Worm (Caenorhabditis elegans) whole organism, L1 larva: ENCODE results near the gene F58B3.4.

Experiments used
- C16A3.4 ChIP-seq: fragments of 150-350 bp; optimal IDR thresholded peaks from 2 replicates; lab custom pipeline; 2014; ENCODE audit warnings: missing biosample characterization, missing genetic modification characterization
- C34B4.2 ChIP-seq: sonication (generic microtip); optimal IDR thresholded peaks from 2 replicates; lab custom pipeline; 2017; ENCODE audit warnings: mild to moderate bottlenecking, missing genetic modification characterization, missing compliant biosample characterization
- aha-1 ChIP-seq: fragments of 150-350 bp; optimal IDR thresholded peaks from 2 replicates; lab custom pipeline; 2014; ENCODE audit warnings: missing biosample characterization, missing genetic modification characterization
- aly-2 ChIP-seq: fragments of 150-350 bp; optimal IDR thresholded peaks from 2 replicates; lab custom pipeline; 2014; ENCODE audit warnings: missing biosample characterization, missing genetic modification characterization
- ama-1 ChIP-seq: fragments of 150-350 bp; optimal IDR thresholded peaks from 2 replicates; lab custom pipeline; 2014
- ceh-63 ChIP-seq: fragments of 200-800 bp; sonication (Bioruptor generic); optimal IDR thresholded peaks from 2 replicates; lab custom pipeline; 2018; ENCODE audit warnings: mild to moderate bottlenecking, missing genetic modification characterization, missing compliant biosample characterization
- ceh-82 ChIP-seq, 3 experiments: fragments of 150-350 bp in 1 of 3; sonication (generic microtip) in 2 of 3; optimal IDR thresholded peaks; 2 replicates each; lab custom pipeline; 2014 to 2017; ENCODE audit warnings: missing biosample characterization in 3 of 3, missing genetic modification characterization in 3 of 3
- ceh-88 ChIP-seq: fragments of 200-800 bp; sonication (Bioruptor generic); IDR thresholded peaks from 2 replicates; pipeline ENCODE4 v1.3.6; 2022; ENCODE audit warnings: missing genetic modification characterization, missing compliant biosample characterization
- ceh-90 ChIP-seq: sonication (generic microtip); optimal IDR thresholded peaks from 2 replicates; lab custom pipeline; 2016; ENCODE audit warnings: missing genetic modification characterization, missing compliant biosample characterization
- dsc-1 ChIP-seq: sonication (generic microtip); optimal IDR thresholded peaks from 2 replicates; lab custom pipeline; 2016; ENCODE audit warnings: mild to moderate bottlenecking, missing genetic modification characterization, missing compliant biosample characterization
- efl-1 ChIP-seq, 4 experiments: fragments of 150-350 bp; optimal IDR thresholded peaks in 3 of 4; peaks in 1 of 4; 1 replicate in 1 of 4; 2 replicates in 3 of 4; lab custom pipeline; 2014; ENCODE audit warnings: missing biosample characterization in 2 of 4, missing genetic modification characterization in 2 of 4, missing genetic modification reagents in 2 of 4
- efl-3 ChIP-seq: fragments of 200-800 bp; sonication (Bioruptor generic); optimal IDR thresholded peaks from 2 replicates; lab custom pipeline; 2018; ENCODE audit warnings: mild to moderate bottlenecking, missing genetic modification characterization, missing compliant biosample characterization
- egl-27 ChIP-seq, 2 experiments: fragments of 150-350 bp in 1 of 2; sonication (generic microtip); optimal IDR thresholded peaks; 3 replicates each; lab custom pipeline; 2017 to 2018; ENCODE audit warnings: missing biosample characterization in 2 of 2, missing genetic modification characterization in 2 of 2, missing genetic modification reagents in 2 of 2
- elt-3 ChIP-seq, 6 experiments: fragments of 150-350 bp in 1 of 6; sonication (generic microtip); optimal IDR thresholded peaks; 2 replicates each; lab custom pipeline; 2017 to 2018; ENCODE audit warnings: missing biosample characterization in 6 of 6, missing genetic modification characterization in 6 of 6, inconsistent platforms in 1 of 6
- ets-5 ChIP-seq: fragments of 200-800 bp; sonication (Bioruptor generic); IDR thresholded peaks from 2 replicates; pipeline ENCODE4 v1.3.6; 2022; ENCODE audit warnings: missing genetic modification characterization, missing compliant biosample characterization
- fos-1 ChIP-seq: fragments of 150-350 bp; optimal IDR thresholded peaks from 2 replicates; lab custom pipeline; 2014; ENCODE audit warnings: missing biosample characterization, missing genetic modification characterization
- grh-1 ChIP-seq: fragments of 200-800 bp; sonication (Bioruptor generic); IDR thresholded peaks from 2 replicates; pipeline ENCODE4 v1.3.6; 2022; ENCODE audit warnings: missing genetic modification reagents, missing genetic modification characterization, missing compliant biosample characterization
- hlh-17 ChIP-seq: fragments of 200-800 bp; sonication (Bioruptor generic); optimal IDR thresholded peaks from 2 replicates; lab custom pipeline; 2018; ENCODE audit warnings: missing genetic modification characterization, mild to moderate bottlenecking, missing compliant biosample characterization, moderate library complexity, borderline replicate concordance
- hlh-4 ChIP-seq: sonication (generic microtip); optimal IDR thresholded peaks from 2 replicates; lab custom pipeline; 2016; ENCODE audit warnings: mild to moderate bottlenecking, missing genetic modification characterization, missing compliant biosample characterization
- hpl-2 ChIP-seq: fragments of 150-350 bp; optimal IDR thresholded peaks from 2 replicates; lab custom pipeline; 2014; ENCODE audit warnings: missing biosample characterization, missing genetic modification reagents, missing genetic modification characterization
- isw-1 ChIP-seq: fragments of 200-800 bp; sonication (Bioruptor generic); IDR thresholded peaks from 2 replicates; pipeline ENCODE4 v1.3.6; 2022; ENCODE audit warnings: missing genetic modification characterization, missing compliant biosample characterization
- jun-1 ChIP-seq: fragments of 150-350 bp; optimal IDR thresholded peaks from 2 replicates; lab custom pipeline; 2014; ENCODE audit warnings: missing biosample characterization, missing genetic modification reagents, missing genetic modification characterization
- lin-13 ChIP-seq: fragments of 150-350 bp; optimal IDR thresholded peaks from 2 replicates; lab custom pipeline; 2014; ENCODE audit warnings: missing biosample characterization, missing genetic modification reagents, missing genetic modification characterization
- lin-14 ChIP-seq: fragments of 200-800 bp; sonication (Bioruptor generic); optimal IDR thresholded peaks from 2 replicates; lab custom pipeline; 2018; ENCODE audit warnings: mild to moderate bottlenecking, missing genetic modification characterization, moderate library complexity, missing compliant biosample characterization
- lin-39 ChIP-seq: fragments of 150-350 bp; optimal IDR thresholded peaks from 2 replicates; lab custom pipeline; 2014; ENCODE audit warnings: missing biosample characterization, missing genetic modification reagents, missing genetic modification characterization
- lir-3 ChIP-seq: sonication (generic microtip); optimal IDR thresholded peaks from 2 replicates; lab custom pipeline; 2016; ENCODE audit warnings: mild to moderate bottlenecking, missing genetic modification characterization, moderate library complexity, missing compliant biosample characterization; ENCODE audit not compliant: poor library complexity
- lsy-2 ChIP-seq, 2 experiments: fragments of 150-350 bp; optimal IDR thresholded peaks; 2 replicates each; lab custom pipeline; 2014; ENCODE audit warnings: missing biosample characterization in 2 of 2, missing genetic modification characterization in 2 of 2
- mdl-1 ChIP-seq, 2 experiments: fragments of 150-350 bp; optimal IDR thresholded peaks; 2 replicates each; lab custom pipeline; 2014 to 2017; ENCODE audit warnings: missing biosample characterization in 2 of 2, missing genetic modification characterization in 2 of 2, inconsistent platforms in 1 of 2
- mep-1 ChIP-seq: fragments of 150-350 bp; optimal IDR thresholded peaks from 2 replicates; lab custom pipeline; 2014; ENCODE audit warnings: missing biosample characterization, missing genetic modification characterization
- nhr-11 ChIP-seq: fragments of 150-350 bp; optimal IDR thresholded peaks from 2 replicates; lab custom pipeline; 2014; ENCODE audit warnings: missing biosample characterization, missing genetic modification characterization
- nhr-12 ChIP-seq: sonication (generic microtip); optimal IDR thresholded peaks from 2 replicates; lab custom pipeline; 2017; ENCODE audit warnings: missing biosample characterization, missing genetic modification characterization
- nhr-19 ChIP-seq: fragments of 200-800 bp; sonication (Bioruptor generic); conservative IDR thresholded peaks from 2 replicates; pipeline ENCODE4 v1.3.6; 2022; ENCODE audit warnings: missing genetic modification characterization, missing compliant biosample characterization
- nhr-20 ChIP-seq: sonication (generic microtip); optimal IDR thresholded peaks from 2 replicates; lab custom pipeline; 2016; ENCODE audit warnings: mild to moderate bottlenecking, missing genetic modification characterization, missing compliant biosample characterization
- nhr-28 ChIP-seq: fragments of 150-350 bp; optimal IDR thresholded peaks from 2 replicates; lab custom pipeline; 2014; ENCODE audit warnings: missing biosample characterization, missing genetic modification characterization
- nhr-85 ChIP-seq: sonication (generic microtip); peaks from one replicate; lab custom pipeline; 2016; ENCODE audit warnings: missing genetic modification characterization, inconsistent platforms, missing compliant biosample characterization
- nhr-90 ChIP-seq: sonication (generic microtip); optimal IDR thresholded peaks from 2 replicates; lab custom pipeline; 2016; ENCODE audit warnings: mild to moderate bottlenecking, missing genetic modification characterization, missing compliant biosample characterization; ENCODE audit not compliant: poor library complexity
- skn-1 ChIP-seq: fragments of 150-350 bp; optimal IDR thresholded peaks from 2 replicates; lab custom pipeline; 2014; ENCODE audit warnings: missing biosample characterization, missing genetic modification characterization
- snpc-4 ChIP-seq: fragments of 150-350 bp; optimal IDR thresholded peaks from 2 replicates; lab custom pipeline; 2014; ENCODE audit warnings: missing biosample characterization, missing genetic modification characterization
- snu-23 ChIP-seq: sonication (generic microtip); optimal IDR thresholded peaks from 2 replicates; lab custom pipeline; 2016; ENCODE audit warnings: missing genetic modification characterization, missing compliant biosample characterization
- sox-4 ChIP-seq: sonication (generic microtip); optimal IDR thresholded peaks from 2 replicates; lab custom pipeline; 2016; ENCODE audit warnings: missing genetic modification characterization, missing compliant biosample characterization
- sup-37 ChIP-seq: fragments of 200-800 bp; sonication (Bioruptor generic); optimal IDR thresholded peaks from 2 replicates; lab custom pipeline; 2018; ENCODE audit warnings: mild to moderate bottlenecking, missing genetic modification characterization, missing compliant biosample characterization
- tlp-1 ChIP-seq: fragments of 150-350 bp; optimal IDR thresholded peaks from 2 replicates; lab custom pipeline; 2014; ENCODE audit warnings: missing biosample characterization, missing genetic modification characterization
- unc-130 ChIP-seq: fragments of 150-350 bp; optimal IDR thresholded peaks from 2 replicates; lab custom pipeline; 2017; ENCODE audit warnings: missing biosample characterization, missing genetic modification characterization, inconsistent platforms
- unc-30 ChIP-seq: sonication (generic microtip); optimal IDR thresholded peaks from 2 replicates; lab custom pipeline; 2017; ENCODE audit warnings: missing biosample characterization, missing genetic modification characterization
- unc-86 ChIP-seq: sonication (generic microtip); optimal IDR thresholded peaks from 2 replicates; lab custom pipeline; 2016; ENCODE audit warnings: missing genetic modification characterization, missing compliant biosample characterization
- unc-98 ChIP-seq: fragments of 200-800 bp; sonication (Bioruptor generic); IDR thresholded peaks from 2 replicates; pipeline ENCODE4 v1.3.6; 2022; ENCODE audit warnings: missing genetic modification characterization, missing compliant biosample characterization
- vab-15 ChIP-seq: sonication (generic microtip); optimal IDR thresholded peaks from 2 replicates; lab custom pipeline; 2017; ENCODE audit warnings: missing genotype, mild to moderate bottlenecking, missing genetic modification characterization, missing compliant biosample characterization
- xbp-1 ChIP-seq: sonication (generic microtip); optimal IDR thresholded peaks from 2 replicates; lab custom pipeline; 2016; ENCODE audit warnings: missing genetic modification characterization, missing compliant biosample characterization
- zag-1 ChIP-seq: fragments of 150-350 bp; optimal IDR thresholded peaks from 2 replicates; lab custom pipeline; 2014; ENCODE audit warnings: missing biosample characterization, missing genetic modification characterization
- zip-4 ChIP-seq: fragments of 200-800 bp; sonication (Bioruptor generic); optimal IDR thresholded peaks from 2 replicates; lab custom pipeline; 2018; ENCODE audit warnings: mild to moderate bottlenecking, missing genetic modification characterization, moderate library complexity, missing compliant biosample characterization
- ztf-11 ChIP-seq, 2 experiments: sonication (generic microtip); optimal IDR thresholded peaks; 2 replicates each; lab custom pipeline; 2016 to 2017; ENCODE audit warnings: missing genetic modification characterization in 2 of 2, missing biosample characterization in 1 of 2, missing compliant biosample characterization in 1 of 2
- ztf-4 ChIP-seq: fragments of 150-350 bp; optimal IDR thresholded peaks from 2 replicates; lab custom pipeline; 2014; ENCODE audit warnings: missing biosample characterization, missing genetic modification characterization

The F58B3.4 gene

DNA sequence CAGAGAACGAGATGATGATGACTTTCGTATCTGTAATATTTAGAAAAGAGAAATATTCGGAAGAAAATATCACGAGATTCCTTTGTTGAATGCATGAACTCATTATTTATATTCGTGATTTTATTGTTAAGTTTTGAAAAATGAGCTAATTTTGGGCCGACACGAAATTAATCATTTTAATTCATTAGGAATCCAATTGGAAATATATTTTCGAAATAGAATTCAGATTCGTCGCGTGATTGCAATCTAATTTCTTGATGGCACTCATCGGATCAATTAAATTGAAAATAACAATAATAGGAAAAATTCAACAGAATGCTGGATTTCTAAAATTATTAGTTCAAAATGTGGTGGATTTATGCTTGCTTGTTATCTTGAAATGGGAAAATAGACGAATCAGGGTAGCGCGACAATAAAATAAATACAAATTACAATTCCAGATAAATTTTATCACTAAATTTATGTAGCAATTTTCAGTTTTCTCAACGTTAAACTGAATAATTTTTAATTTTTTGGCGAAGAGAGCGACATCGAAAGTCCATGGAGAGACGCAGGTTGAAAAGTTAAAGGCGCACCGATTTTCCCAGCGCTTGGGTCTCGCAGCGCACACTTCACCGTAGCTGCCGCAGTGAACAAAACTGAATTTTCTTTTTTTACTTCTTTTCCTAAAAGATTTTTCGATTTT is 29.8 kb downstream of the F58B3.4 start (continued):
- TF ChIP-seq unc-86: peak; percentile 66
- no peak for TF ChIP-seq lir-3
- TF ChIP-seq elt-3 (tag; optimal IDR thresholded peaks at IDR 0.05; lab: Kevin White, UChicago): peak in 1 of 6 experiments; percentile 52
- TF ChIP-seq ceh-82 (tag; optimal IDR thresholded peaks at IDR 0.05; lab: Kevin White, UChicago): peak; percentile 24 to 86 (median 63)
- TF ChIP-seq hpl-2 (GFP tag; lab: Kevin White, UChicago): peak; percentile 28
- peak; percentile 72 for TF ChIP-seq nhr-19
- peak; percentile 76 to 84 for TF ChIP-seq efl-1 (optimal IDR thresholded peaks at IDR 0.05; lab: Kevin White, UChicago)
- TF ChIP-seq efl-1 (GFP tag; optimal IDR thresholded peaks at IDR 0.05 in 1 of 2; lab: Kevin White, UChicago): peak; percentile 71 to 97
- no peak for TF ChIP-seq ceh-63
- no peak for TF ChIP-seq ztf-4 (tag; lab: Kevin White, UChicago)
- peak; percentile 62 for TF ChIP-seq isw-1
- peak; percentile 27 for TF ChIP-seq ama-1 (lab: Kevin White, UChicago)
- TF ChIP-seq xbp-1 (tag; lab: Kevin White, UChicago): peak; percentile 67
- no peak for TF ChIP-seq zip-4 (GFP tag; lab: Kevin White, UChicago)
- no peak for TF ChIP-seq unc-98 (GFP tag; lab: Robert Waterston, UW)
- peak; percentile 72 for TF ChIP-seq lin-14 (GFP tag; lab: Kevin White, UChicago)
- TF ChIP-seq ceh-90 (tag; lab: Kevin White, UChicago): no peak
- peak; percentile 77 for TF ChIP-seq skn-1 (tag; lab: Kevin White, UChicago)
- TF ChIP-seq lin-39 (tag; lab: Kevin White, UChicago): peak; percentile 34
- TF ChIP-seq zag-1 (tag; lab: Kevin White, UChicago): peak; percentile 25
- TF ChIP-seq nhr-20 (tag; lab: Kevin White, UChicago): peak; percentile 73
- TF ChIP-seq egl-27 (tag; optimal IDR thresholded peaks at IDR 0.05; lab: Kevin White, UChicago): no peak
- TF ChIP-seq unc-130 (tag; lab: Kevin White, UChicago): peak; percentile 56
- TF ChIP-seq hlh-17: no peak
- TF ChIP-seq ceh-88 (GFP tag; lab: Robert Waterston, UW): no peak
- TF ChIP-seq C34B4.2 (tag; lab: Kevin White, UChicago): no peak
- TF ChIP-seq snpc-4: peak; percentile 52
- peak; percentile 79 to 97 for TF ChIP-seq lsy-2 (tag; optimal IDR thresholded peaks at IDR 0.05; lab: Kevin White, UChicago)
- peak; percentile 63 for TF ChIP-seq mep-1 (tag; lab: Kevin White, UChicago)
- no peak for TF ChIP-seq nhr-28 (tag; lab: Kevin White, UChicago)
- TF ChIP-seq vab-15 (tag; lab: Kevin White, UChicago): no peak
- TF ChIP-seq nhr-11 (tag; lab: Kevin White, UChicago): no peak
- TF ChIP-seq jun-1 (tag; lab: Kevin White, UChicago): peak; percentile 50
- TF ChIP-seq sup-37 (GFP tag; lab: Kevin White, UChicago): no peak
- no peak for TF ChIP-seq aha-1 (tag; lab: Kevin White, UChicago)
- TF ChIP-seq nhr-90: peak; percentile 54
- no peak for TF ChIP-seq tlp-1 (tag; lab: Kevin White, UChicago)
- peak in 1 of 2 experiments; percentile 21 for TF ChIP-seq ztf-11 (tag; optimal IDR thresholded peaks at IDR 0.05; lab: Kevin White, UChicago)
- TF ChIP-seq efl-3 (GFP tag; lab: Kevin White, UChicago): no peak
- TF ChIP-seq aly-2: peak; percentile 3
- TF ChIP-seq sox-4 (tag; lab: Kevin White, UChicago): no peak
- no peak for TF ChIP-seq ets-5 (GFP tag; lab: Robert Waterston, UW)
- TF ChIP-seq snu-23 (GFP tag; lab: Kevin White, UChicago): peak; percentile 82
- peak; percentile 92 for TF ChIP-seq nhr-85
- TF ChIP-seq unc-30: no peak
- TF ChIP-seq nhr-12: no peak
- TF ChIP-seq dsc-1 (tag; lab: Kevin White, UChicago): peak; percentile 46
- peak; percentile 48 for TF ChIP-seq grh-1 (GFP tag; lab: Robert Waterston, UW)
- peak; percentile 60 for TF ChIP-seq lin-13
- no peak for TF ChIP-seq hlh-4 (tag; lab: Kevin White, UChicago)
- peak; percentile 81 for TF ChIP-seq C16A3.4 (tag; lab: Kevin White, UChicago)
- peak in 1 of 2 experiments; percentile 60 for TF ChIP-seq mdl-1 (tag; optimal IDR thresholded peaks at IDR 0.05; lab: Kevin White, UChicago)
- TF ChIP-seq fos-1 (tag; lab: Kevin White, UChicago): peak; percentile 23
